Fruit fly (Drosophila melanogaster) whole organism, wandering third instar larva: ENCODE measurements around the gene CG5103.

ENCODE experiments used
- Abd-B ChIP-seq: fragments of >200 bp; optimal IDR thresholded peaks from 2 replicates; lab custom pipeline; 2017; ENCODE audit warnings: missing biosample characterization, missing genetic modification characterization
- CG32264 ChIP-seq: fragments of 200-800 bp; sonication (Bioruptor generic); optimal IDR thresholded peaks from 2 replicates; lab custom pipeline; 2016; ENCODE audit warnings: missing biosample characterization, missing genetic modification characterization
- CG9705 ChIP-seq: fragments of 200-800 bp; sonication (Bioruptor generic); optimal IDR thresholded peaks from 2 replicates; lab custom pipeline; 2018; ENCODE audit warnings: missing biosample characterization, mild to moderate bottlenecking, missing genetic modification characterization
- CrebA ChIP-seq: fragments of 200-800 bp; sonication (Bioruptor generic); optimal IDR thresholded peaks from 2 replicates; lab custom pipeline; 2016; ENCODE audit warnings: missing biosample characterization, mild to moderate bottlenecking, missing genetic modification characterization, borderline replicate concordance
- Dfd ChIP-seq: fragments of >200 bp; optimal IDR thresholded peaks from 2 replicates; lab custom pipeline; 2017; ENCODE audit warnings: missing biosample characterization, missing genetic modification characterization
- GATAd ChIP-seq: sonication (Bioruptor generic); optimal IDR thresholded peaks from 2 replicates; lab custom pipeline; 2016; ENCODE audit warnings: missing biosample characterization, missing genetic modification characterization
- HLH106 ChIP-seq: fragments of 200-800 bp; optimal IDR thresholded peaks from 3 replicates; lab custom pipeline; 2019; ENCODE audit warnings: missing biosample characterization, mild to moderate bottlenecking, missing genetic modification characterization, moderate library complexity
- Hnf4 ChIP-seq: fragments of 200-800 bp; sonication (Bioruptor generic); optimal IDR thresholded peaks from 2 replicates; lab custom pipeline; 2016; ENCODE audit warnings: missing biosample characterization, mild to moderate bottlenecking, missing genetic modification characterization
- Hr78 ChIP-seq: fragments of >200 bp; optimal IDR thresholded peaks from 2 replicates; lab custom pipeline; 2017; ENCODE audit warnings: missing biosample characterization, missing genetic modification characterization
- Hr83 ChIP-seq: fragments of 200-300 bp; sonication (Bioruptor generic); optimal IDR thresholded peaks from 2 replicates; lab custom pipeline; 2016; ENCODE audit warnings: missing biosample characterization, mild to moderate bottlenecking, missing genetic modification characterization, moderate library complexity; ENCODE audit not compliant: poor library complexity, severe bottlenecking
- Jra ChIP-seq: sonication (Bioruptor generic); optimal IDR thresholded peaks from 2 replicates; lab custom pipeline; 2016; ENCODE audit warnings: missing biosample characterization, missing genetic modification characterization
- Myc ChIP-seq: fragments of >200 bp; optimal IDR thresholded peaks from 2 replicates; lab custom pipeline; 2017
- N ChIP-seq: fragments of >200 bp; optimal IDR thresholded peaks from 2 replicates; lab custom pipeline; 2018; ENCODE audit warnings: missing biosample characterization, missing external identifiers, missing genetic modification characterization
- OdsH ChIP-seq: fragments of 200-800 bp; sonication (Bioruptor generic); optimal IDR thresholded peaks from 2 replicates; lab custom pipeline; 2016; ENCODE audit warnings: missing biosample characterization, mild to moderate bottlenecking, missing genetic modification characterization
- Sp1 ChIP-seq: fragments of 200-800 bp; sonication (Bioruptor generic); optimal IDR thresholded peaks from 3 replicates; lab custom pipeline; 2019; ENCODE audit warnings: missing biosample characterization, mild to moderate bottlenecking, missing genetic modification characterization, moderate library complexity
- brk ChIP-seq: fragments of 200-800 bp; sonication (Bioruptor generic); optimal IDR thresholded peaks from 2 replicates; lab custom pipeline; 2016; ENCODE audit warnings: missing biosample characterization, mild to moderate bottlenecking, missing genetic modification characterization
- dmrt93B ChIP-seq: fragments of 200-800 bp; sonication (Bioruptor generic); optimal IDR thresholded peaks from 2 replicates; lab custom pipeline; 2018; ENCODE audit warnings: missing biosample characterization, mild to moderate bottlenecking, missing genetic modification characterization
- dsf ChIP-seq: sonication (Bioruptor generic); optimal IDR thresholded peaks from 2 replicates; lab custom pipeline; 2016; ENCODE audit warnings: missing biosample characterization, missing genetic modification characterization, borderline replicate concordance
- ey ChIP-seq: fragments of 200-800 bp; sonication (Bioruptor generic); optimal IDR thresholded peaks from 2 replicates; lab custom pipeline; 2016; ENCODE audit warnings: missing biosample characterization, missing genetic modification characterization
- foxo ChIP-seq, 2 experiments: fragments of 200-800 bp; sonication (Bioruptor generic); optimal IDR thresholded peaks; 2 replicates in 1 of 2; 3 replicates in 1 of 2; lab custom pipeline; 2016 to 2017; ENCODE audit warnings: missing biosample characterization in 2 of 2, missing genetic modification characterization in 2 of 2
- fru ChIP-seq: fragments of 200-800 bp; sonication (Bioruptor generic); optimal IDR thresholded peaks from 3 replicates; lab custom pipeline; 2016; ENCODE audit warnings: missing biosample characterization, mild to moderate bottlenecking, missing genetic modification characterization
- jim ChIP-seq: fragments of 175-275, 200-325 bp; sonication (Bioruptor generic); optimal IDR thresholded peaks from 2 replicates; lab custom pipeline; 2016; ENCODE audit warnings: missing biosample characterization, mild to moderate bottlenecking, missing genetic modification characterization
- pan ChIP-seq: fragments of >200 bp; optimal IDR thresholded peaks from 2 replicates; lab custom pipeline; 2017
- psq ChIP-seq: fragments of 200-800 bp; sonication (Bioruptor generic); optimal IDR thresholded peaks from 3 replicates; lab custom pipeline; 2017; ENCODE audit warnings: missing biosample characterization, mild to moderate bottlenecking, missing genetic modification characterization, moderate library complexity
- tai ChIP-seq: sonication (Bioruptor generic); optimal IDR thresholded peaks from 2 replicates; lab custom pipeline; 2016; ENCODE audit warnings: missing biosample characterization, missing genetic modification characterization
- usp ChIP-seq: fragments of >200 bp; optimal IDR thresholded peaks from 2 replicates; lab custom pipeline; 2017; ENCODE audit warnings: missing biosample characterization, missing genetic modification characterization
- woc ChIP-seq: sonication (Bioruptor generic); optimal IDR thresholded peaks from 2 replicates; lab custom pipeline; 2016; ENCODE audit warnings: missing biosample characterization, mild to moderate bottlenecking, missing genetic modification characterization

CG5103 gene

DNA sequence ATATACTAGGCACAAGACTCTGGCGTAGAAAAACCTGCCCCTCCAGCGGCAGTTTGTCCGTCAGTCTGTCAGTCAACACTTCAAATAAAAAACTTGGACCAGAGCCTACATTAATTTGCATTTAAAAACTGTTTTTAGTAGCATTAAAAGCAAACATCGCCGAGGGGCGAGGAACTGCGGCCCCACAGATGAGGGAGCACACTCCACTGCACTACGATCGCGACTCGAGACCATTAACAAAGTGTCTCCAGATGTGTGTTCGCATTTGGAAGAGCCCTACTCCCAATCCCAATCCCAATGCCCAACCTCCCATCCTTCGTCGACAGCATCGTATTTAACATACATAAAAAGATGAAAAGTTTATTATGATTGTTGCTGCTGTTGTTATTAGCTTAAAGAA, 27.6 kb downstream of the CG5103 start:
- TF ChIP-seq Hr78 (GFP tag; lab: Kevin White, UChicago) = no peak
- no peak for TF ChIP-seq tai (GFP tag; lab: Kevin White, UChicago)
- TF ChIP-seq brk (GFP tag; lab: Kevin White, UChicago) = no peak
- no peak for TF ChIP-seq Myc (lab: Kevin White, UChicago)
- no peak for TF ChIP-seq GATAd (GFP tag; lab: Kevin White, UChicago)
- TF ChIP-seq CG32264 (GFP tag; lab: Kevin White, UChicago) = no peak
- no peak for TF ChIP-seq usp (GFP tag; lab: Kevin White, UChicago)
- no peak for TF ChIP-seq woc (GFP tag; lab: Kevin White, UChicago)
- TF ChIP-seq, all 38 proteins: peak for 0

DNA sequence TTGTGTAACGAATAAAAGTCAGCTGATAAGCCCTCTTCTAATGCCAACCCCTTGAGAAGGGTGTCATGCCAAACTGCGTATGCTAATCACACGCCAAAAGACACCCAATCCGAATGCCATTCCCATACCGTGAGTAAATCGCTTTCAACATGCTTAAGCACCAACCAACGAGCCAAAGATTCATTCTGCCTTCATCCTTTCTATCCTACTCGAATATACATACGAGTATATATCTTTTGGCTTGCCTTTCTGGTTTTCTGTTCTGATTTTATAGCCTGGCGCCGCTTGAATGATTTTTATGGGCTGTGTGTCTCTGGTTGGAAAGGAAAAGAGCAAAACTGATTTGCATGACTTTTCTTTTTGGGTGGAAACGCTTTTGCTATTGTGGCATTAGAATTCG, 28.5 kb downstream of the CG5103 start:
- TF ChIP-seq CG32264 (GFP tag; lab: Kevin White, UChicago) (no peak), Jra (GFP tag; lab: Kevin White, UChicago) (no peak), N (GFP tag; lab: Kevin White, UChicago) (no peak), Hr83 (GFP tag; lab: Kevin White, UChicago) (no peak), Dfd (GFP tag; lab: Kevin White, UChicago) (no peak), HLH106 (tag; lab: Kevin White, UChicago) (no peak), foxo (GFP tag; optimal IDR thresholded peaks at IDR 0.05; lab: Kevin White, UChicago) (no peak), psq (GFP tag; lab: Kevin White, UChicago) (no peak), Hnf4 (no peak), brk (GFP tag; lab: Kevin White, UChicago) (no peak), Abd-B (GFP tag; lab: Kevin White, UChicago) (no peak), CG9705 (no peak), Sp1 (GFP tag; lab: Kevin White, UChicago) (no peak)

DNA sequence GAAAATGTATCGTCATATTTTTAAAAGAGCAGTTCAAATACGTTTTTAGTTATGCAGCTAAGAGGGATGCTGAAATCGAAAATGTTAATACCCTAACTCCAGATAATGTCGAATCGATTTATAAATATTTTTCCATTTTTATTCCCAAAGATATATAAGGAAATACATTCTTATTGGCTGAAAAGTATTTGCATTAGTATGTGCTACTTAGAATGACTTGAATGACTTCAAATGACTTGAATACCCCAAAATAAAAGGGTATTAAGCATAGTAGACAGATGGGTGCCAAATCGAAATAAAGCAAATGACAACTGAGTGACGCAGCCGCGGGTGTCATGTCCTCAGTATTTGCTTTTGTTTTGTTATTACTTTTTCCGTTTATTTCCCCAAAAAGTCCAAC, 35.3 kb downstream of the CG5103 start:
- TF ChIP-seq Hr78 (GFP tag; lab: Kevin White, UChicago) = no peak
- TF ChIP-seq foxo (GFP tag; optimal IDR thresholded peaks at IDR 0.05; lab: Kevin White, UChicago) = peak in 1 of 2 experiments; percentile 18
- no peak for TF ChIP-seq tai (GFP tag; lab: Kevin White, UChicago)
- TF ChIP-seq ey = no peak
- no peak for TF ChIP-seq GATAd (GFP tag; lab: Kevin White, UChicago)
- no peak for TF ChIP-seq jim (GFP tag; lab: Kevin White, UChicago)
- TF ChIP-seq Dfd (GFP tag; lab: Kevin White, UChicago) = no peak

DNA sequence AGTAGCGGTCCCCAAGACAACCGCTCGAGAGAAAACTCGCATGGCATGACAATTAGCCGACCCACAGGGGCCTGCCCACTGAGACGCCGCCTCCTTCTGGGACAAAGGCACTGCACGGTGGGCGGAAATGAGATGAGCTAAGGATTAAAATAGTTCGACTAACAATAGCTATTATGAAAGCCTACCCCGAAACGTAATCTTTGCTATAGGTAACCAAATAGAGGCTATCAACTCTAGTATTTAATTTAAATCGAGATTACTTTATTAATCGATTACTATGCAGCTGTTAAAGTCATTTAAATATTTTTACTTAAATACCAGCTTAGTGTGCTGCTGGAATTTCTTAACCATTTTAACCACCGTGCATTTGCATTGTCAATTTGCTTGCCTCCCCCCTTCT, 37.1 kb downstream of the CG5103 start:
- no peak for TF ChIP-seq psq (GFP tag; lab: Kevin White, UChicago)
- no peak for TF ChIP-seq pan (lab: Kevin White, UChicago)

DNA sequence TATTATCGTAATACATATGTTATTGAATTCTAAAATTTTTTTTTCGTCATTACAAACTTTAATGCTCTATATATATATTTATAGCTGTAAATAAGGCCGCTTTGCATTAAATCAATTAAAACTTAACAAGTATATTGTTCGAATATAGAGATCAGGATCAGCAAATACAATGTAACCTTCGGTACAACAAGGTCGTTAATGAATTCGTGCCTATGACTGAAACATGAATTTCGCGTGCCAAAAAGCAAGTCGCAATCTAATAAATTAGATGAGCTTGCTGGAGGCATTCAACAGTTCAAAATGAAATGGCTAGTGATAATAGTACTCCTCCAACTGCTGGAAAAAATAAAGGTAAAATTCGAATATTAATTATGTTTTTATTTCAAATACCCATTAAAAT, 42.3 kb downstream of the CG5103 start, which contains the start of gene CheA75a:
CheA75a (plus strand) TSS at position 301 of the 400 bp plus-strand sequence.
- TF ChIP-seq dsf (GFP tag; lab: Kevin White, UChicago) (no peak), tai (GFP tag; lab: Kevin White, UChicago) (no peak), Jra (GFP tag; lab: Kevin White, UChicago) (no peak)

DNA sequence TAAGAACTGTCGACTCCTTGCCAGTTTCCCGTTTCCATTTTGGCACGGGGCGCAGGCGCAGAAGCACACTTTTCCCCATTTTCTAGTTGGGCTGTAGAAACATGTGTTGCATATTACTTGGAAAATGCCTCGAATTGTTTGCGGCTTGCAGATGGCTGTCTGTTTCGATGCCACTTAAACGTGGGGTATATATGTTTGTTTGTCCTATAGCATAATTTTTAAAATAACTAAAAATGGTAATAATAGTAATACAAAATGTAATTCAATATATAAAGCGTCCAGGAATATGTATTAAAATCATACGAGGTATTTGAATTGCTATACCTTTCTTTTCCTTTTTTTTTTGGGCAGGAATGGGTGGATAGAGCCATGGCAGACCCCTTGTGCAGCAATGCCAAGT, 43.4 kb downstream of the CG5103 start:
- TF ChIP-seq Hr78 (GFP tag; lab: Kevin White, UChicago) = no peak
- TF ChIP-seq dmrt93B = no peak
- TF ChIP-seq ey = no peak
- no peak for TF ChIP-seq CrebA (GFP tag; lab: Kevin White, UChicago)
- TF ChIP-seq CG32264 (GFP tag; lab: Kevin White, UChicago) = no peak
- no peak for TF ChIP-seq jim (GFP tag; lab: Kevin White, UChicago)
- no peak for TF ChIP-seq N (GFP tag; lab: Kevin White, UChicago)
- TF ChIP-seq Abd-B (GFP tag; lab: Kevin White, UChicago) = no peak
- no peak for TF ChIP-seq OdsH (GFP tag; lab: Kevin White, UChicago)
- no peak for TF ChIP-seq fru (GFP tag; lab: Kevin White, UChicago)
- TF ChIP-seq Myc (lab: Kevin White, UChicago) = no peak

DNA sequence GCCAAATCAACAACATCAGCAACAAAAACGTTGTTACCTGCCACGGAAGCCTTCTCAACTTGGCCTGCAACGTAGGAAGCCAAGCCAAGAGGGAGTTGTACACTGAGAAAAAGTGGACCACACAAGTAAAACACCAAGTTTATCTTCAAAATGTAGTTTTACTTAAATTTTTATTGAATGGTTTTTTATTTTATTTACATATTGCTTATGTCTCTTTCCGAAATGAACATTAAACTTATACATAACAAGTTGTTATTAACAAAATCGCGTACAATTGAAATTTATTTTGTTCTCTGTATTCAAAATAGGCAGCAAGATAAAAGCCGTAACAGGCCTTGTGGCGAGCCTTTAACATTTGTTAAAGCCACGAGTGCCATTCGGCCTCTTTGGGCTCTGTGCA, 45.2 kb downstream of the CG5103 start:
- TF ChIP-seq foxo (GFP tag; optimal IDR thresholded peaks at IDR 0.05; lab: Kevin White, UChicago) (peak in 1 of 2 experiments; percentile 28), HLH106 (tag; lab: Kevin White, UChicago) (no peak)
